Fruit fly (Drosophila melanogaster) whole organism, prepupa: ENCODE data around the gene Tusp.

Source experiments
- Blimp-1 ChIP-seq: fragments of 200-800 bp; sonication (Bioruptor generic); optimal IDR thresholded peaks from 3 replicates; lab custom pipeline; 2017; ENCODE audit warnings: missing biosample characterization, missing genetic modification characterization, mild to moderate bottlenecking, moderate library complexity, missing genetic modification reagents
- CG10669 ChIP-seq: fragments of 200-800 bp; sonication (Bioruptor generic); optimal IDR thresholded peaks from 3 replicates; lab custom pipeline; 2018; ENCODE audit warnings: missing biosample characterization, mild to moderate bottlenecking, missing genetic modification characterization, moderate library complexity
- CG11294 ChIP-seq: fragments of 200-800 bp; sonication (Bioruptor generic); IDR thresholded peaks from 2 replicates; pipeline ENCODE4 v1.3.6; 2022; ENCODE audit warnings: missing biosample characterization, missing genetic modification characterization
- CG15336 ChIP-seq: fragments of 200-800 bp; sonication (Bioruptor generic); IDR thresholded peaks from 2 replicates; pipeline ENCODE4 v1.3.6; 2022; ENCODE audit warnings: missing biosample characterization, missing genetic modification characterization
- CG1621 ChIP-seq: fragments of 200-800 bp; sonication (Bioruptor generic); optimal IDR thresholded peaks from 3 replicates; lab custom pipeline; 2018; ENCODE audit warnings: missing biosample characterization, mild to moderate bottlenecking, missing genetic modification characterization
- CG16779 ChIP-seq: fragments of 200-800 bp; sonication (Bioruptor generic); optimal IDR thresholded peaks from 3 replicates; lab custom pipeline; 2017; ENCODE audit warnings: missing biosample characterization, mild to moderate bottlenecking, missing genetic modification characterization
- CG3032 ChIP-seq: fragments of 200-800 bp; optimal IDR thresholded peaks from 2 replicates; lab custom pipeline; 2019; ENCODE audit warnings: missing biosample characterization, mild to moderate bottlenecking, missing genetic modification characterization, moderate library complexity
- CG31627 ChIP-seq: fragments of 200-800 bp; sonication (Bioruptor generic); optimal IDR thresholded peaks from 3 replicates; lab custom pipeline; 2016; ENCODE audit warnings: missing biosample characterization, missing genetic modification characterization
- CG34406 ChIP-seq: fragments of 200-800 bp; sonication (Bioruptor generic); optimal IDR thresholded peaks from 3 replicates; lab custom pipeline; 2016; ENCODE audit warnings: missing biosample characterization, missing genetic modification characterization
- CG3919 ChIP-seq: fragments of 200-800 bp; sonication (Bioruptor generic); optimal IDR thresholded peaks from 3 replicates; lab custom pipeline; 2016; ENCODE audit warnings: missing biosample characterization, missing genetic modification characterization
- CG6163 ChIP-seq: fragments of 200-800 bp; sonication (Bioruptor generic); IDR thresholded peaks from 3 replicates; pipeline ENCODE4 v1.3.6; 2022; ENCODE audit warnings: missing biosample characterization, missing genetic modification characterization
- CG6276 ChIP-seq: fragments of 200-800 bp; sonication (Bioruptor generic); optimal IDR thresholded peaks from 2 replicates; lab custom pipeline; 2017; ENCODE audit warnings: missing biosample characterization, mild to moderate bottlenecking, missing genetic modification characterization
- CG6792 ChIP-seq: fragments of 200-800 bp; sonication (Bioruptor generic); optimal IDR thresholded peaks from 3 replicates; lab custom pipeline; 2016; ENCODE audit warnings: missing biosample characterization, missing genetic modification characterization
- CG6808 ChIP-seq: fragments of 200-800 bp; sonication (Bioruptor generic); optimal IDR thresholded peaks from 3 replicates; lab custom pipeline; 2017; ENCODE audit warnings: missing biosample characterization, missing genetic modification characterization, mild to moderate bottlenecking, moderate library complexity, missing genetic modification reagents
- CG6854 ChIP-seq: fragments of 200-800 bp; sonication (Bioruptor generic); optimal IDR thresholded peaks from 2 replicates; lab custom pipeline; 2017; ENCODE audit warnings: missing biosample characterization, mild to moderate bottlenecking, missing genetic modification characterization
- CG8119 ChIP-seq: fragments of 200-800 bp; sonication (Bioruptor generic); IDR thresholded peaks from 3 replicates; pipeline ENCODE4 v1.3.6; 2022; ENCODE audit warnings: missing biosample characterization, missing genetic modification characterization
- CG8632 ChIP-seq: fragments of 200-800 bp; sonication (Bioruptor generic); optimal IDR thresholded peaks from 3 replicates; lab custom pipeline; 2016; ENCODE audit warnings: missing biosample characterization, missing genetic modification characterization
- CG9139 ChIP-seq: fragments of 200-800 bp; sonication (Bioruptor generic); optimal IDR thresholded peaks from 3 replicates; lab custom pipeline; 2017; ENCODE audit warnings: missing biosample characterization, mild to moderate bottlenecking, missing genetic modification characterization
- Eip75B ChIP-seq: fragments of 200-800 bp; sonication (Bioruptor generic); optimal IDR thresholded peaks from 3 replicates; lab custom pipeline; 2016; ENCODE audit warnings: missing biosample characterization, missing genetic modification characterization
- Eip78C ChIP-seq: fragments of 200-800 bp; sonication (Bioruptor generic); peaks from one replicate; lab custom pipeline; 2016; ENCODE audit warnings: missing biosample characterization, missing genetic modification characterization
- Eip93F ChIP-seq: fragments of 200-800 bp; sonication (Bioruptor generic); optimal IDR thresholded peaks from 2 replicates; lab custom pipeline; 2016; ENCODE audit warnings: missing biosample characterization, mild to moderate bottlenecking, missing genetic modification characterization
- Ets21C ChIP-seq: fragments of 200-800 bp; sonication (Bioruptor generic); optimal IDR thresholded peaks from 3 replicates; lab custom pipeline; 2016; ENCODE audit warnings: missing biosample characterization, missing genetic modification characterization
- Ets96B ChIP-seq: fragments of 200-800 bp; optimal IDR thresholded peaks from 2 replicates; lab custom pipeline; 2019; ENCODE audit warnings: missing biosample characterization, mild to moderate bottlenecking, missing genetic modification characterization, moderate library complexity
- Gug ChIP-seq: fragments of 200-800 bp; sonication (Bioruptor generic); IDR thresholded peaks from 2 replicates; pipeline ENCODE4 v1.3.6; 2022; ENCODE audit warnings: missing biosample characterization, missing genetic modification characterization
- Hr38 ChIP-seq: sonication (Bioruptor generic); optimal IDR thresholded peaks from 2 replicates; lab custom pipeline; 2016; ENCODE audit warnings: missing biosample characterization, missing genetic modification characterization
- Hr39 ChIP-seq: fragments of 200-800 bp; sonication (Bioruptor generic); optimal IDR thresholded peaks from 2 replicates; lab custom pipeline; 2016; ENCODE audit warnings: missing biosample characterization, missing genetic modification characterization
- OdsH ChIP-seq: fragments of 200-800 bp; sonication (Bioruptor generic); optimal IDR thresholded peaks from 3 replicates; lab custom pipeline; 2016; ENCODE audit warnings: missing biosample characterization, missing genetic modification characterization
- Smox ChIP-seq: fragments of 200-800 bp; sonication (Bioruptor generic); optimal IDR thresholded peaks from 3 replicates; lab custom pipeline; 2016; ENCODE audit warnings: missing biosample characterization, missing genetic modification characterization
- Sox14 ChIP-seq: fragments of 200-800 bp; sonication (Bioruptor generic); optimal IDR thresholded peaks from 3 replicates; lab custom pipeline; 2016; ENCODE audit warnings: missing biosample characterization, missing genetic modification characterization
- Sox15 ChIP-seq: fragments of 200-800 bp; sonication (Bioruptor generic); optimal IDR thresholded peaks from 3 replicates; lab custom pipeline; 2016; ENCODE audit warnings: missing biosample characterization, missing genetic modification characterization
- achi ChIP-seq: fragments of 200-800 bp; sonication (Bioruptor generic); optimal IDR thresholded peaks from 3 replicates; lab custom pipeline; 2016; ENCODE audit warnings: missing biosample characterization, missing genetic modification characterization
- cyc ChIP-seq: fragments of 200-800 bp; sonication (Bioruptor generic); optimal IDR thresholded peaks from 3 replicates; lab custom pipeline; 2016; ENCODE audit warnings: missing biosample characterization, missing genetic modification characterization
- dac ChIP-seq: fragments of 200-800 bp; sonication (Bioruptor generic); optimal IDR thresholded peaks from 2 replicates; lab custom pipeline; 2017; ENCODE audit warnings: missing biosample characterization, mild to moderate bottlenecking, missing genetic modification characterization
- eg ChIP-seq: fragments of 200-800 bp; sonication (Bioruptor generic); IDR thresholded peaks from 3 replicates; pipeline ENCODE4 v1.3.6; 2022; ENCODE audit warnings: missing biosample characterization, missing genetic modification characterization
- fd85E ChIP-seq: fragments of 200-800 bp; sonication (Bioruptor generic); optimal IDR thresholded peaks from 3 replicates; lab custom pipeline; 2016; ENCODE audit warnings: missing biosample characterization, missing genetic modification characterization
- pdm3 ChIP-seq: fragments of 200-800 bp; sonication (Bioruptor generic); optimal IDR thresholded peaks from 3 replicates; lab custom pipeline; 2016; ENCODE audit warnings: missing biosample characterization, missing genetic modification characterization
- salr ChIP-seq, 2 experiments: fragments of 200-800 bp; sonication (Bioruptor generic); optimal IDR thresholded peaks; 3 replicates each; lab custom pipeline; 2016 to 2018; ENCODE audit warnings: missing biosample characterization in 2 of 2, missing genetic modification characterization in 2 of 2, mild to moderate bottlenecking in 1 of 2
- spab ChIP-seq: fragments of 200-800 bp; sonication (Bioruptor generic); optimal IDR thresholded peaks from 2 replicates; lab custom pipeline; 2017; ENCODE audit warnings: missing biosample characterization, mild to moderate bottlenecking, missing genetic modification characterization, missing genetic modification reagents
- ss ChIP-seq, 2 experiments: fragments of 200-800 bp; sonication (Bioruptor generic); optimal IDR thresholded peaks; 2 replicates in 1 of 2; 3 replicates in 1 of 2; lab custom pipeline; 2017 to 2018; ENCODE audit warnings: mild to moderate bottlenecking in 2 of 2, missing biosample characterization in 2 of 2, missing genetic modification characterization in 2 of 2, moderate library complexity in 1 of 2
- svp ChIP-seq: fragments of 200-800 bp; sonication (Bioruptor generic); peaks from one replicate; lab custom pipeline; 2016; ENCODE audit warnings: missing biosample characterization, missing genetic modification characterization
- topi ChIP-seq: fragments of 200-800 bp; sonication (Bioruptor generic); optimal IDR thresholded peaks from 3 replicates; lab custom pipeline; 2016; ENCODE audit warnings: missing biosample characterization, missing genetic modification characterization
- vri ChIP-seq: fragments of 200-800 bp; sonication (Bioruptor generic); optimal IDR thresholded peaks from 3 replicates; lab custom pipeline; 2016; ENCODE audit warnings: missing biosample characterization, mild to moderate bottlenecking, missing genetic modification characterization

Tusp gene

DNA sequence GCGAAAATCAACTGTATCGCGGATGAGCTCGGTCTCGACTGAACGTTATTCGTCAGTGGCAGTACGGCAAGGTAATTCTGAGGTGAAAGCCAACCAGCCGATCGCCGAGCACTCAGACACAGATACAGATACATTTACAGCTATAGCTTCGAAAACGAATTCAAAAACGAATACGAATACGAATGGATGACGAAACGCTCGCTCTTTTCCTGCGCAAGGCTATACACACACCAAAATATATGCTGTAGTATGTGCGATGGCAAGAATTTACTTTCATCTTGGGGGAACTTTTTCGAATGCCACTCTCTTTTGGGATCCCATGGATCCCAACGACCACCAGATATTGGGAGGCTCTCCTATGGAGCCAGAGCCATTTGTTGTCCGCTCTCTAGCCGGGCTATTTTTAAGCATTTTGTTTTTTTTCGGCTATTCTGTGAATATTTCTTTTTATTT, 52.5 kb downstream of the Tusp start, which contains the start of gene Mlc1:
Mlc1 (minus strand) TSS at position 51 of the 453 bp plus-strand sequence.
- no peak for TF ChIP-seq CG16779 (tag; lab: Kevin White, UChicago)

DNA sequence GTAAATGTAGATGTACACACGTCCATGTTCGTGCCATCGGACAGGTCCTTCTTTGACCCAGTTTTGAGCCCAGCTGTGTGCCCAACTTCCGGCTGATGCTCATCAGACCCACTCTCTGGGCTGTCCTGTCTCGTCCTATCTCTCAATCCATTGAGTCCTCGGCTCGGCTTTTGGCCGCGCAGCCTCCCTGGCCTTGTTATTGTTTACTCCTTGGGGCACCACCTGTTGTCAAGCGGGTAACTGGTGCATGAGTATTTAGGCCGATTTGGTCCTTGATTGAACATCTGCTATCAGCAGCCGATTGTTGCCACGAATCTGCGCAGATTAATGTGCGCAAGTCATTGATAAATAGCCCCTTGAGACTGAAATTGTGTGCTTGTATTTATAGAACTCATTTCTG, 53.7 kb downstream of the Tusp start:
- TF ChIP-seq ss (GFP tag; optimal IDR thresholded peaks at IDR 0.05; lab: Kevin White, UChicago) (no peak), eg (GFP tag; lab: Robert Waterston, UW) (no peak), pdm3 (GFP tag; lab: Kevin White, UChicago) (no peak)

DNA sequence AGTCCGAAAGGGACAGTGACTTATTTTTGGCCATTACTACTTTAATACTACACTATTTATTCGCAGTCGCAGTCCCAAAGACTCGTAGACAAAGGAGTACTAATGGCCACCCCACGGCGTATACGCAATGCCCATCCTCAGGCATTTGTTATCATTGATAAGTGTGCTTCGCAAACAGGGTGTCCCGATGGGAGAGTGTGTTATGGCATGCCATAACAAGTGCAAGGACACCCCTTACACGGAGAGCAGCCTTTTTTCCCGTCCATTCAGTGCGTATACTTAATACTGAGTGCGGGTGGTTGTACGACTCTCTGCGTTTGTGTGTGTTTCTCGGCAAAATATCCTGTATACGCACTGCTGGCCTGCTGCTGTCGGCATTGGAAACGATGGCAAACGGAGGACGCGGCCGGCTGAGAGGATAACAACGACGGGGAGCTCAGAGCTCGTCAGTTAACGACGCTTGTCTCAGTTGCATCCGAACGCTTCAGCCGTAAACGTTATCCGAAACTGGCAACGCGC, 54.4 kb downstream of the Tusp start, which contains the start of gene unc80:
unc80 (plus strand) TSS at position 469 of the 519 bp plus-strand sequence.
- no peak for TF ChIP-seq dac (GFP tag; lab: Kevin White, UChicago)
- TF ChIP-seq CG6854: no peak
- no peak for TF ChIP-seq cyc (GFP tag; lab: Kevin White, UChicago)
- no peak for TF ChIP-seq Eip78C (GFP tag; lab: Kevin White, UChicago)
- no peak for TF ChIP-seq CG8632 (GFP tag; lab: Kevin White, UChicago)
- TF ChIP-seq CG34406: no peak
- no peak for TF ChIP-seq CG3032
- no peak for TF ChIP-seq svp (GFP tag; lab: Kevin White, UChicago)
- no peak for TF ChIP-seq Eip75B (GFP tag; lab: Kevin White, UChicago)
- TF ChIP-seq OdsH (GFP tag; lab: Kevin White, UChicago): no peak
- TF ChIP-seq Hr38 (GFP tag; lab: Kevin White, UChicago): no peak
- TF ChIP-seq salr (GFP tag; optimal IDR thresholded peaks at IDR 0.05; lab: Kevin White, UChicago): no peak

DNA sequence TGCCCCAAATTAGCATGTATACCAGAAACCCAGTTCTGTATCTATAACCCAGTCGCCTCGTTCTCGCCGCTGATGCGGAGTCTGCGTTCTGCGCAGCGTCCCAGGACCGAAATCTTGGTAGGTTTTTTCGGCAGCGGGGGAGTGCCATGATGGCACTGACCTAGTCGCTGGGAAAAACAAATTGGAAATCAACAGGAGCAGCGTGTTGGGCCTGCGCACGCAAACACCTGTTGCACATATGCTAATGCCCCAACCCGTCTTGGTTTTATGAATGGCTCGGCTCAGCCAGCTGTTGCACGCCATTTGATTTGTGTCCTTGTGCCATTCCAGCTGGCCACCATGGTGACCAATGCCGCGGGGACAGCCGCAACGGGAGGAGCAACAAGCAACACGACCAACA, 55.2 kb downstream of the Tusp start:
- no peak for TF ChIP-seq Sox14 (GFP tag; lab: Kevin White, UChicago)
- TF ChIP-seq Smox (GFP tag; lab: Kevin White, UChicago): no peak
- no peak for TF ChIP-seq CG8632 (GFP tag; lab: Kevin White, UChicago)
- no peak for TF ChIP-seq Sox15
- TF ChIP-seq CG6163 (GFP tag; lab: Robert Waterston, UW): no peak
- TF ChIP-seq Gug (GFP tag; lab: Robert Waterston, UW): no peak

- TF ChIP-seq CG6163 (GFP tag; lab: Robert Waterston, UW) (peak; percentile 56; the same call in 2 of the 3 replicates), CG34406 (no peak), CG6808 (peak; percentile 93), Eip93F (GFP tag; lab: Kevin White, UChicago) (peak; percentile 26), CG3919 (GFP tag; lab: Kevin White, UChicago) (peak; percentile 87), CG31627 (GFP tag; lab: Kevin White, UChicago) (peak; percentile 36), CG8632 (GFP tag; lab: Kevin White, UChicago) (no peak), Hr39 (GFP tag; lab: Kevin White, UChicago) (peak; percentile 27), CG15336 (GFP tag; lab: Robert Waterston, UW) (peak; percentile 69; the same call in 1 of the 2 replicates), Blimp-1 (peak; percentile 69), Sox14 (GFP tag; lab: Kevin White, UChicago) (peak; percentile 50), CG10669 (GFP tag; lab: Kevin White, UChicago) (peak; percentile 84), topi (GFP tag; lab: Kevin White, UChicago) (peak; percentile 64), vri (GFP tag; lab: Kevin White, UChicago) (no peak), CG6276 (GFP tag; lab: Kevin White, UChicago) (peak; percentile 97), CG3032 (no peak), CG1621 (tag; lab: Kevin White, UChicago) (peak; percentile 80), fd85E (GFP tag; lab: Kevin White, UChicago) (peak; percentile 72), Ets96B (peak; percentile 67), achi (GFP tag; lab: Kevin White, UChicago) (peak; percentile 63), spab (GFP tag; lab: Kevin White, UChicago) (peak; percentile 86), CG6854 (peak; percentile 98), CG6792 (GFP tag; lab: Kevin White, UChicago) (peak; percentile 7), Hr38 (GFP tag; lab: Kevin White, UChicago) (no peak), CG9139 (GFP tag; lab: Kevin White, UChicago) (peak; percentile 95), salr (GFP tag; optimal IDR thresholded peaks at IDR 0.05; lab: Kevin White, UChicago) (peak; percentile 64 to 76), CG16779 (tag; lab: Kevin White, UChicago) (peak; percentile 92), CG11294 (GFP tag; lab: Robert Waterston, UW) (no peak), CG8119 (GFP tag; lab: Robert Waterston, UW) (peak; percentile 76), Ets21C (GFP tag; lab: Kevin White, UChicago) (peak; percentile 55), svp (GFP tag; lab: Kevin White, UChicago) (peak; percentile 98)
These were observed 69.6 kb downstream of the Tusp start, which contains the start of gene Hsdl2 for dm6 chr3R:27677174-27677726. TSS of gene Hsdl2 (plus strand) at chr3R:27677522.
